Worm (Caenorhabditis elegans) whole organism, L4 larva: Measurements from ENCODE around the gene nhr-46.

Experiments used
- F10B5.3 ChIP-seq: sonication (generic microtip); optimal IDR thresholded peaks from 2 replicates; lab custom pipeline; 2016; ENCODE audit warnings: mild to moderate bottlenecking, missing genetic modification characterization, missing compliant biosample characterization
- F37D6.2 ChIP-seq: sonication (generic microtip); optimal IDR thresholded peaks from 2 replicates; lab custom pipeline; 2016; ENCODE audit warnings: mild to moderate bottlenecking, missing genetic modification characterization, missing compliant biosample characterization
- F44E2.7 ChIP-seq: fragments of 200-800 bp; sonication (Bioruptor generic); IDR thresholded peaks from 2 replicates; pipeline ENCODE4 v2.1.2; 2022; ENCODE audit warnings: missing genetic modification characterization, missing compliant biosample characterization
- F49E8.2 ChIP-seq: sonication (generic microtip); optimal IDR thresholded peaks from 2 replicates; lab custom pipeline; 2016; ENCODE audit warnings: missing compliant biosample characterization, mild to moderate bottlenecking, missing genetic modification characterization, borderline replicate concordance
- R02D3.7 ChIP-seq: fragments of 150-350 bp; sonication (generic microtip); optimal IDR thresholded peaks from 3 replicates; lab custom pipeline; 2014; ENCODE audit warnings: missing biosample characterization, missing genetic modification characterization
- Y105C5A.15 ChIP-seq: fragments of 200-800 bp; sonication (Bioruptor generic); IDR thresholded peaks from 2 replicates; pipeline ENCODE4 v1.3.6; 2022; ENCODE audit warnings: missing genetic modification characterization, missing compliant biosample characterization
- Y5F2A.4 ChIP-seq: fragments of 200-800 bp; sonication (Bioruptor generic); optimal IDR thresholded peaks from 2 replicates; lab custom pipeline; 2018; ENCODE audit warnings: mild to moderate bottlenecking, missing genetic modification characterization, missing compliant biosample characterization
- aha-1 ChIP-seq: fragments of 150-350 bp; peaks from one replicate; lab custom pipeline; 2014; ENCODE audit warnings: missing biosample characterization, missing genetic modification characterization
- ceh-28 ChIP-seq: fragments of 150-350 bp; optimal IDR thresholded peaks from 2 replicates; lab custom pipeline; 2014; ENCODE audit warnings: missing biosample characterization, missing genetic modification reagents, missing genetic modification characterization
- ceh-32 ChIP-seq: sonication (generic microtip); optimal IDR thresholded peaks from 2 replicates; lab custom pipeline; 2016; ENCODE audit warnings: mild to moderate bottlenecking, missing genetic modification characterization, missing compliant biosample characterization; ENCODE audit not compliant: poor library complexity
- ceh-62 ChIP-seq: sonication (generic microtip); optimal IDR thresholded peaks from 2 replicates; lab custom pipeline; 2017; ENCODE audit warnings: missing biosample characterization, missing genetic modification characterization
- ces-1 ChIP-seq: fragments of 150-350 bp; sonication (generic microtip); optimal IDR thresholded peaks from 4 replicates; lab custom pipeline; 2014; ENCODE audit warnings: missing biosample characterization, missing genetic modification reagents, missing genetic modification characterization
- daf-12 ChIP-seq: fragments of 150-350 bp; optimal IDR thresholded peaks from 2 replicates; lab custom pipeline; 2014; ENCODE audit warnings: missing biosample characterization, missing genetic modification reagents, missing genetic modification characterization
- daf-16 ChIP-seq, 3 experiments: sonication (generic microtip); optimal IDR thresholded peaks; 2 replicates each; lab custom pipeline; 2016 to 2017; ENCODE audit warnings: missing genetic modification characterization in 3 of 3, missing genetic modification reagents in 3 of 3, mild to moderate bottlenecking in 2 of 3, missing compliant biosample characterization in 2 of 3, missing biosample characterization in 1 of 3, moderate library complexity in 1 of 3
- daf-19 ChIP-seq: fragments of 200-800 bp; sonication (Bioruptor generic); conservative IDR thresholded peaks from 2 replicates; pipeline ENCODE4 v1.3.6; 2022; ENCODE audit warnings: missing genetic modification characterization, missing compliant biosample characterization
- dmd-6 ChIP-seq: fragments of 200-800 bp; sonication (Bioruptor generic); IDR thresholded peaks from 2 replicates; pipeline ENCODE4 v1.3.6; 2022; ENCODE audit warnings: missing genetic modification reagents, missing genetic modification characterization, missing compliant biosample characterization
- duxl-1 ChIP-seq: sonication (generic microtip); optimal IDR thresholded peaks from 2 replicates; lab custom pipeline; 2016; ENCODE audit warnings: mild to moderate bottlenecking, missing genetic modification characterization, moderate library complexity, missing compliant biosample characterization; ENCODE audit not compliant: poor library complexity
- dve-1 ChIP-seq: sonication (generic microtip); optimal IDR thresholded peaks from 2 replicates; lab custom pipeline; 2017; ENCODE audit warnings: antibody characterized with exemption, mild to moderate bottlenecking, missing genetic modification characterization, missing compliant biosample characterization; ENCODE audit not compliant: insufficient read depth
- hlh-11 ChIP-seq: fragments of 200-800 bp; sonication (Bioruptor generic); optimal IDR thresholded peaks from 2 replicates; lab custom pipeline; 2018; ENCODE audit warnings: mild to moderate bottlenecking, missing genetic modification characterization, missing compliant biosample characterization
- hlh-30 ChIP-seq: sonication (generic microtip); optimal IDR thresholded peaks from 2 replicates; lab custom pipeline; 2017; ENCODE audit warnings: antibody characterized with exemption, mild to moderate bottlenecking, missing genetic modification characterization, missing compliant biosample characterization; ENCODE audit not compliant: insufficient read depth
- hmg-1.1 ChIP-seq: fragments of 200-800 bp; sonication (Bioruptor generic); IDR thresholded peaks from 2 replicates; pipeline ENCODE4 v1.3.6; 2022; ENCODE audit warnings: missing genetic modification reagents, missing genetic modification characterization, missing compliant biosample characterization
- jun-1 ChIP-seq: fragments of 150-350 bp; optimal IDR thresholded peaks from 2 replicates; lab custom pipeline; 2014; ENCODE audit warnings: missing biosample characterization, missing genetic modification reagents, missing genetic modification characterization
- lin-13 ChIP-seq: fragments of 150-350 bp; optimal IDR thresholded peaks from 2 replicates; lab custom pipeline; 2014; ENCODE audit warnings: missing biosample characterization, missing genetic modification reagents, missing genetic modification characterization
- lsy-2 ChIP-seq, 2 experiments: fragments of 150-350 bp in 1 of 2; sonication (generic microtip) in 1 of 2; optimal IDR thresholded peaks; 2 replicates each; lab custom pipeline; 2014 to 2017; ENCODE audit warnings: missing biosample characterization in 2 of 2, missing genetic modification characterization in 2 of 2
- madf-5 ChIP-seq, 2 experiments: fragments of 200-800 bp; sonication (Bioruptor generic); IDR thresholded peaks; 2 replicates each; pipeline ENCODE4 v1.3.6; 2022; ENCODE audit warnings: missing compliant biosample characterization in 2 of 2, missing genetic modification characterization in 2 of 2
- mdl-1 ChIP-seq, 2 experiments: fragments of 150-350 bp in 1 of 2; sonication (generic microtip) in 1 of 2; optimal IDR thresholded peaks; 2 replicates each; lab custom pipeline; 2014 to 2017; ENCODE audit warnings: missing biosample characterization in 2 of 2, missing genetic modification characterization in 2 of 2
- mes-2 ChIP-seq: sonication (generic microtip); optimal IDR thresholded peaks from 2 replicates; lab custom pipeline; 2016; ENCODE audit warnings: missing genotype, mild to moderate bottlenecking, missing genetic modification characterization, missing compliant biosample characterization; ENCODE audit not compliant: poor library complexity, severe bottlenecking
- mxl-3 ChIP-seq: fragments of 200-800 bp; sonication (Bioruptor generic); optimal IDR thresholded peaks from 2 replicates; lab custom pipeline; 2018; ENCODE audit warnings: mild to moderate bottlenecking, missing genetic modification characterization, missing compliant biosample characterization
- nhr-10 ChIP-seq: fragments of 150-350 bp; optimal IDR thresholded peaks from 2 replicates; lab custom pipeline; 2014; ENCODE audit warnings: missing biosample characterization, missing genetic modification characterization
- nhr-102 ChIP-seq: sonication (generic microtip); optimal IDR thresholded peaks from 2 replicates; lab custom pipeline; 2016; ENCODE audit warnings: mild to moderate bottlenecking, missing genetic modification characterization, moderate library complexity, missing compliant biosample characterization
- nhr-11 ChIP-seq: fragments of 150-350 bp; optimal IDR thresholded peaks from 2 replicates; lab custom pipeline; 2014; ENCODE audit warnings: missing biosample characterization, missing genetic modification characterization
- nhr-237 ChIP-seq: sonication (generic microtip); optimal IDR thresholded peaks from 2 replicates; lab custom pipeline; 2017; ENCODE audit warnings: missing biosample characterization, missing genetic modification characterization
- nhr-28 ChIP-seq: fragments of 150-350 bp; optimal IDR thresholded peaks from 2 replicates; lab custom pipeline; 2014; ENCODE audit warnings: missing biosample characterization, missing genetic modification characterization
- nhr-42 ChIP-seq: fragments of 200-800 bp; sonication (Bioruptor generic); IDR thresholded peaks from 2 replicates; pipeline ENCODE4 v1.3.6; 2022; ENCODE audit warnings: missing genetic modification characterization, missing compliant biosample characterization
- nhr-48 ChIP-seq: sonication (generic microtip); optimal IDR thresholded peaks from 2 replicates; lab custom pipeline; 2016; ENCODE audit warnings: mild to moderate bottlenecking, missing genetic modification characterization, missing compliant biosample characterization
- nhr-76 ChIP-seq: fragments of 150-350 bp; optimal IDR thresholded peaks from 2 replicates; lab custom pipeline; 2014; ENCODE audit warnings: missing biosample characterization, missing genetic modification characterization
- nhr-77 ChIP-seq: fragments of 150-350 bp; optimal IDR thresholded peaks from 2 replicates; lab custom pipeline; 2014; ENCODE audit warnings: missing biosample characterization, missing genetic modification characterization
- pha-4 ChIP-seq, 2 experiments: fragments of 150-350 bp in 1 of 2; fragments of 200-800 bp in 1 of 2; sonication (Bioruptor generic) in 1 of 2; IDR thresholded peaks in 1 of 2; optimal IDR thresholded peaks in 1 of 2; 2 replicates each; pipeline versions ENCODE4 v1.3.6 to Lab custom; 2014 to 2022; ENCODE audit warnings: missing genetic modification characterization in 2 of 2, missing genetic modification reagents in 2 of 2, missing biosample characterization in 1 of 2, missing compliant biosample characterization in 1 of 2
- php-3 ChIP-seq: fragments of 200-800 bp; sonication (Bioruptor generic); IDR thresholded peaks from 2 replicates; pipeline ENCODE4 v1.3.6; 2022; ENCODE audit warnings: missing genetic modification reagents, missing genetic modification characterization, missing compliant biosample characterization
- rbr-2 ChIP-seq: sonication (generic microtip); optimal IDR thresholded peaks from 2 replicates; lab custom pipeline; 2016; ENCODE audit warnings: missing genotype, missing genetic modification characterization, missing compliant biosample characterization
- sdz-12 ChIP-seq: fragments of 200-800 bp; sonication (Bioruptor generic); optimal IDR thresholded peaks from 2 replicates; lab custom pipeline; 2018; ENCODE audit warnings: mild to moderate bottlenecking, missing genetic modification characterization, missing compliant biosample characterization
- unc-130 ChIP-seq: sonication (generic microtip); optimal IDR thresholded peaks from 2 replicates; lab custom pipeline; 2016; ENCODE audit warnings: missing genetic modification reagents, missing genetic modification characterization, missing compliant biosample characterization
- vab-7 ChIP-seq: fragments of 200-800 bp; sonication (Bioruptor generic); IDR thresholded peaks from 2 replicates; pipeline ENCODE4 v1.3.6; 2022; ENCODE audit warnings: missing genetic modification reagents, missing genetic modification characterization, missing compliant biosample characterization
- zag-1 ChIP-seq: fragments of 150-350 bp; optimal IDR thresholded peaks from 2 replicates; lab custom pipeline; 2014; ENCODE audit warnings: missing biosample characterization, missing genetic modification characterization
- zip-2 ChIP-seq: fragments of 150-350 bp; optimal IDR thresholded peaks from 2 replicates; lab custom pipeline; 2014; ENCODE audit warnings: missing biosample characterization, missing genetic modification characterization
- ztf-7 ChIP-seq: fragments of 150-350 bp; optimal IDR thresholded peaks from 2 replicates; lab custom pipeline; 2014; ENCODE audit warnings: missing biosample characterization, missing genetic modification characterization

nhr-46 gene

ce11 chrIV:5780234-5780788 is 22.6 kb upstream of the nhr-46 start (continued):
- TF ChIP-seq R02D3.7 (tag; lab: Kevin White, UChicago) (no peak), daf-19 (GFP tag; lab: Robert Waterston, UW) (no peak), mes-2 (tag; lab: Kevin White, UChicago) (no peak), madf-5 (GFP tag; IDR thresholded peaks at IDR 0.05; lab: Robert Waterston, UW) (no peak), nhr-48 (tag; lab: Kevin White, UChicago) (peak; percentile 62)

- TF ChIP-seq lsy-2 (tag; optimal IDR thresholded peaks at IDR 0.05; lab: Kevin White, UChicago) (peak in 1 of 2 experiments; percentile 57), mdl-1 (tag; optimal IDR thresholded peaks at IDR 0.05; lab: Kevin White, UChicago) (no peak)
These were observed 21.9 kb upstream of the nhr-46 start for ce11 chrIV:5779537-5779936.

- no peak for TF ChIP-seq jun-1 (tag; lab: Kevin White, UChicago)
- TF ChIP-seq F37D6.2 (tag; lab: Kevin White, UChicago): no peak
- TF ChIP-seq hlh-11 (tag; lab: Kevin White, UChicago): peak; percentile 89
- peak; percentile 82 for TF ChIP-seq aha-1 (tag; lab: Kevin White, UChicago)
- peak; percentile 36 to 38 for TF ChIP-seq lsy-2 (tag; optimal IDR thresholded peaks at IDR 0.05; lab: Kevin White, UChicago)
- TF ChIP-seq unc-130 (GFP tag; lab: Kevin White, UChicago): no peak
- no peak for TF ChIP-seq F44E2.7 (GFP tag; lab: Robert Waterston, UW)
- TF ChIP-seq Y105C5A.15 (GFP tag; lab: Robert Waterston, UW): no peak
- TF ChIP-seq ztf-7 (tag; lab: Kevin White, UChicago): peak; percentile 20
- no peak for TF ChIP-seq F49E8.2
- TF ChIP-seq php-3: no peak
- TF ChIP-seq mxl-3 (GFP tag; lab: Kevin White, UChicago): peak; percentile 38
- peak; percentile 69 for TF ChIP-seq nhr-10
- no peak for TF ChIP-seq nhr-76
- no peak for TF ChIP-seq daf-16 (GFP tag; optimal IDR thresholded peaks at IDR 0.05; lab: Kevin White, UChicago)
- peak; percentile 47 for TF ChIP-seq daf-16 (tag; optimal IDR thresholded peaks at IDR 0.05; lab: Kevin White, UChicago)
- TF ChIP-seq nhr-77 (tag; lab: Kevin White, UChicago): peak; percentile 38
- TF ChIP-seq pha-4 (GFP tag; IDR thresholded peaks at IDR 0.05; lab: Robert Waterston, UW): no peak
- no peak for TF ChIP-seq pha-4 (tag; optimal IDR thresholded peaks at IDR 0.05; lab: Kevin White, UChicago)
- TF ChIP-seq sdz-12 (GFP tag; lab: Kevin White, UChicago): no peak
- TF ChIP-seq nhr-42: no peak
- no peak for TF ChIP-seq R02D3.7 (tag; lab: Kevin White, UChicago)
- no peak for TF ChIP-seq hmg-1.1
- peak; percentile 36 for TF ChIP-seq duxl-1
- no peak for TF ChIP-seq zip-2 (tag; lab: Kevin White, UChicago)
- no peak for TF ChIP-seq Y5F2A.4
- TF ChIP-seq ceh-28: no peak
- TF ChIP-seq nhr-11 (tag; lab: Kevin White, UChicago): no peak
- no peak for TF ChIP-seq ces-1
- TF ChIP-seq vab-7: no peak
- TF ChIP-seq hlh-30 (tag; lab: Kevin White, UChicago): peak; percentile 84
- no peak for TF ChIP-seq lin-13 (GFP tag; lab: Kevin White, UChicago)
- TF ChIP-seq nhr-102 (tag; lab: Kevin White, UChicago): peak; percentile 75
- no peak for TF ChIP-seq ceh-32 (tag; lab: Kevin White, UChicago)
- peak; percentile 93 for TF ChIP-seq dve-1
- TF ChIP-seq zag-1: no peak
- no peak for TF ChIP-seq nhr-237 (tag; lab: Kevin White, UChicago)
- peak; percentile 47 for TF ChIP-seq dmd-6 (GFP tag; lab: Robert Waterston, UW)
- TF ChIP-seq daf-12: no peak
- TF ChIP-seq nhr-28: peak; percentile 88
- TF ChIP-seq mdl-1 (tag; optimal IDR thresholded peaks at IDR 0.05; lab: Kevin White, UChicago): peak in 1 of 2 experiments; percentile 65
- TF ChIP-seq F10B5.3 (tag; lab: Kevin White, UChicago): no peak
- no peak for TF ChIP-seq ceh-62
- TF ChIP-seq rbr-2 (tag; lab: Kevin White, UChicago): peak; percentile 4
These were observed 20.7 kb upstream of the nhr-46 start for ce11 chrIV:5778342-5778741.
